Fruit fly (Drosophila melanogaster) whole organism: ENCODE measurements around the gene Tailor.

Experiments used
- CG8478 ChIP-seq: fragments of >200 bp; optimal IDR thresholded peaks from 2 replicates; lab custom pipeline; 2018; ENCODE audit warnings: inconsistent platforms
- Dll ChIP-seq: fragments of >200 bp; optimal IDR thresholded peaks from 2 replicates; lab custom pipeline; 2017
- EcR ChIP-seq, 2 experiments: fragments of >200 bp; optimal IDR thresholded peaks; 2 replicates each; lab custom pipeline; 2017; ENCODE audit warnings: missing biosample characterization in 2 of 2, missing genetic modification characterization in 2 of 2, missing genetic modification reagents in 2 of 2
- pan ChIP-seq: fragments of >200 bp; optimal IDR thresholded peaks from 2 replicates; lab custom pipeline; 2017
- psq ChIP-seq: fragments of >200 bp; optimal IDR thresholded peaks from 2 replicates; lab custom pipeline; 2017
- usp ChIP-seq: fragments of >200 bp; optimal IDR thresholded peaks from 2 replicates; lab custom pipeline; 2017; ENCODE audit warnings: missing biosample characterization, missing genetic modification characterization, mixed read lengths

Tailor gene

DNA sequence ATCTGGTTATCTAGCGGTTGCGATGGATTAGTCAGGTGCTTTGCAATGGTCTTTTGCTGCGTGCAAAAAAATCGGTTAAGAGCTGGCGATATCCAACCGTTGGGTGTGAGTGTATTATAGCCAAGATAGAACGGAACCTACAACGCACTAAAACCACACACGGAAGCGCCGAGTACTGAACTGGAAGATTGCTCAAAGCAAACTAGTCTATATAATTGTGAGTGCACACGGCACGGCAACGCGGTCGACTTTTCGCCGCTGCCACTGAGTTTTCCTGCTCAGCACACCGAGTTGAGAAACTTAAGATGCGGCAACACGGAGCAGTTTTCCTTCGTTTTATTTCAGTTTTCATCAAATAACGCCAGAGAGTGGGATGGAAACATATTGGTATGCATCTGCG, 30.6 kb upstream of the Tailor start:
- TF ChIP-seq pan (no peak), EcR (GFP tag; optimal IDR thresholded peaks at IDR 0.05; lab: Kevin White, UChicago) (no peak)

DNA sequence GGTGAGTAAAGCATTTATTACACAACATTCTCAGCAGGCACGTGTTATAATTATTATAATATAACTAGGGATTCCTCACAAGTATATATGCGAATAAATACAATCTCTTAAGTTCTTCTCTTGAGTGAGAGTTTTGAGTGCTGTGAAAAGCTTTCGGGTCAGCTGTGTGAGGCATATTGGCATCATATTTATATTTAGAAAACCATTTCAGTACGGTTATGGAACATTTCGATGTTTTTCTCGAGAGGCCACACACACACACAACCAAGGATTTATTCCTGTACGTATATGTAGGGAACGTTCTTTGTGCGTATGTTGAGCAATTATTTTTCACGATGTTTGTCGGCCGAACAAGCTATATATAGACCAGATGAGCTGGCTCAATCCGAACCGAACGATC, 27.1 kb upstream of the Tailor start:
- no peak for TF ChIP-seq CG8478 (lab: Kevin White, UChicago)
- TF ChIP-seq Dll (lab: Kevin White, UChicago): no peak
- TF ChIP-seq pan: no peak
- TF ChIP-seq usp: no peak
- TF ChIP-seq EcR (GFP tag; optimal IDR thresholded peaks at IDR 0.05; lab: Kevin White, UChicago): no peak
- no peak for TF ChIP-seq psq

- TF ChIP-seq usp: no peak
- no peak for TF ChIP-seq EcR (GFP tag; optimal IDR thresholded peaks at IDR 0.05; lab: Kevin White, UChicago)
- no peak for TF ChIP-seq psq
- TF ChIP-seq Dll (lab: Kevin White, UChicago): no peak
- TF ChIP-seq CG8478 (lab: Kevin White, UChicago): no peak
- TF ChIP-seq pan: no peak
Measured at dm6 chr3R:7111206-7111858, 25.4 kb upstream of the Tailor start.

DNA sequence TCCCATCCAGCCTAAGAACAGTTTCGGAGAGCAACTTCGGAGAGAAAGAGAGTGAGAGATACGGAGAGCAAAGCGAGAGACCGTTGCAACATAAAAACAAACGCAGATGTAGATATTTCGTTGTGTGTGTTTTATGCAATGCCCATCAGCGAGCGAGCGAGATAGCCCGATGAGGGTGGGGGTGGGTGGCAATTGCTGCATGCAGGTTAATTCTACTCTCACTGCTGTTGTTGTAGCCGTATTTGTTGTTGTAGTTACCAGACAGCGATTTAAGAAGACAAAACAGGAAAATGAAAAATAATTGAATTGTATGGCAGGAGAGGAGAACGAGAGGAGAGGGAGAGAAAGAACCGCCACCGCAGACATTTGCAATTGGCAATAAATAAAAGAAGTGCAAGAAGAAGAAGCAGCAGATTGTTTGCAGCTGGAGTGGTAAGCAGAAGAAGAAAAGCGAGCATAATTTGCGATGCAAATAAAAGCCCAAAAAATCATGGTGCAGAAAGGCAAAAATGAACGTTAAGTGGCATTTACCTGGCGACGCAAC, 23.9 kb upstream of the Tailor start:
- TF ChIP-seq CG8478 (lab: Kevin White, UChicago) (no peak), Dll (lab: Kevin White, UChicago) (no peak), usp (no peak), EcR (GFP tag; optimal IDR thresholded peaks at IDR 0.05; lab: Kevin White, UChicago) (peak in 1 of 2 experiments; percentile 59)

DNA sequence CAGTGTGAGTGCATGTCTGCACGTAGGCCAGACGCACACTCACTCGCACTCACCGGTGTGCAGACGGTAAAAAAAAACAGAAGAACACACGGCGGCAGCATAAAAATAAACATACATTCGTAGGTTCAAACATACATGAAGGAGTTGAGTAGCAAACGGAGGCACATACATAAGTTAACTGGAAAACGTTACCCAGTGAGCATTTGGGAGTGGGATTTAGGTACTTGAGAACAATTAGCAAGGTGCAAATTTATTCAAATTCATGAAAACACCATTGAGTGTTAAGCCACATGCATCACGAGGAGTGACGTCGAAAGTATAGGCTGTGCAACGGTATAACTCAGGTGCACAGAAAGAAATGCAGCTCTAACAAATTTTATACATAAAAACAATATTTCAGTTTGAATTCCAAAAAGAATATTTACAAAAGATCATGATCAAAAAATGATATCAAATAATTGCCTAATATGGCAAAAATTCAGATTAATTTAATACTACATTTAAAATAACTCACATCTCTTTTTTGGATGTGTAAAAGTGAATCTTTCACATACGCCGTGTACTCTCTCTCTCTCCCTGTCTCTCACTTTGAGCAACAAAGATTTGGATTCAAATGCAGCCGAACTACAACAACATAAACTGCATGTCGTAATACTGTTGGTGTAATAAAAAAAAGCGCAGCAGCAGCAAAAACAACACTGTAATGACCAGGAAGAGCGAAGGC, 22.9 kb upstream of the Tailor start:
- TF ChIP-seq Dll (lab: Kevin White, UChicago) (no peak), psq (no peak), pan (no peak), usp (no peak)

DNA sequence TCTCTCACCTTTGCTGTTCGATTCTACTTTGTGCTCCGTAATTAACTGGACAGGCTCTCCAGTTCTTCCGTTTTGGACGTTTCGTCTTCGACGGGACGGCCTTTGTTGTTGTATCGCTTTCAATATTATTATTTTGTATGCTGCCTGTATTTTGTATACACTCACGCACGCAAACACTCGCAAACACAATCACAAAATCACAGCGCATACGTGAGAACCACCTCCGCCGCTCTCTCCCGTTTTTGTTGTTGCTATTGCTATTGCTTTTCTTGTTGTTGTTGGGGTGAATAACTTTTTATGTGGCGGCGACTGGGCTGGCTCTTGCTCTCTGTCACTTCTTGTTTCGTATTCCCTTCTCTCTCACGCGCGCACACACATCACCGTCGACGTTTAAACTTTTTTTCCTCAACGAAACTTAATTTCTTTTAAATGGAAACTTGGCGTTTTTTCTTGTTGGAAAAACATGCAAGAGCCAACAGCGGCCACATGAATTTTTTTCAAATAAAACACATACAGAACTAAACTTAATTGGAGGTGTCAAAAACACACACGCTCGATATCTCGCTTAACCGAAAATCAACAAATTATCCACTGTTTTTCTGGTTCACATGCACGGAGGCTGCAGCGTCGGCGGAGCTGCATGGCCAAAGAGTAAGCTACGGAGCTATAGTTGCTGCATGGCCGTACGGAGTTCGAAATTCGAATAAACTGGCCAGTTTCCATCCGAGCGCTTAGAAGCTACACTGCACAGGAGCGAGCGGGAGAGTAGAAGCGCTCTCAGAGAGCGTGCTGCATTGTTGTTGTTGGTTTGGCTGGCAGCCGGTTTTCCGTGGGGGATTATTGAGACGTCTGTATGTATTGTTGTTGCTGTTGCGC, 22.1 kb upstream of the Tailor start:
- TF ChIP-seq pan: no peak
- no peak for TF ChIP-seq psq
- TF ChIP-seq Dll (lab: Kevin White, UChicago): peak; percentile 94
- TF ChIP-seq usp: no peak
- TF ChIP-seq CG8478 (lab: Kevin White, UChicago): no peak
- peak in 1 of 2 experiments; percentile 95 for TF ChIP-seq EcR (GFP tag; optimal IDR thresholded peaks at IDR 0.05; lab: Kevin White, UChicago)

DNA sequence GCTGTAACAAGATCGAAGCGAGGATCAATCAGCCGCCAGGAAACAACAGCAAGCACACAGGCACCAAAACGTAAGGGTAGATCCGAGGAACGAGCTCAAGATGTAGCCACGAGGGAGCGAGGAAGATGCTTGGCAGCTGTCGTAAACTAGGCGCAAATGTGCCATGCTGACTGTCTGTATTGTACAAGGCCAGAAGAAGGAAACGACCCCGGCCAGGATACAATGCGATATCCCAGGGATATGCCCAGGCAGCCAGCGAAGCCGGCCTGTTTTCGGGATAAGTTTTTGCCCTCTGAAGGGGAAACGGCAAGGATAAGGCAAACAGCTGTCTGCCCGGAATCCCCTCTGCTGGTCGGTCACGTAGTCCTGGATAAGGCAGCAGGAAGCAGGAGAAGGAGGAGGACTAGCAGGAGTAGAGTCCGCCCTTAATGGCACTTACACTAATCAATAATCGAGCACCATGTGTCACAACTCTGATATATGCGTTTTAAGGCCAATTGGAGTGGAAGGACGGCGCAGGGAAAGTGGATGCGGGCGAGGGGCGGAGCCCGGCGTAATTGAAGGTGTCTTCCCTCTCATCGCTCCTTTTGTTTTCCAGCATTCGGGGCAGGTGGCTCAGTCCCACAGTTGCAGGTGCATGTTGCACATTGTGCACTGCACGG, 19.8 kb upstream of the Tailor start:
- TF ChIP-seq Dll (lab: Kevin White, UChicago) (no peak), pan (peak; percentile 5)

DNA sequence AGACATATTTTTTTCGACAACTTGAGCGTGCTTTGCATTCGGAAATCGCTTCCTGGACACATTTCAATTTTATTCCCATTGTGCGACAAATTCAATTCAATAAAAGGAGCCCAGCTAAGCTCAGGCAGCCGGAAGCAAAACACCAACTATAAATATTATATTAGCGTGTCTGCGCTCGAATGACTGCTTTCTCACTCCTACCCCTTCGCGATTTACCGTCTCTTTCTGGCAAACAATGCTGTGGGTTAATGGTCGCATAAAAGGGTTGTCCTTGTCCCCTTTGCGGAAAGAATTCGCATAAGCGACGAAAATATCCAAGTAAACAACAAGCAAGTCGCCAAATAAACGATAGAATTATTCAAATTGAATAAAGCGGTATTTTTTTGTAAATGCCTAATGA, 18.4 kb upstream of the Tailor start:
- TF ChIP-seq usp (no peak), pan (no peak), psq (no peak), EcR (GFP tag; optimal IDR thresholded peaks at IDR 0.05; lab: Kevin White, UChicago) (no peak), Dll (lab: Kevin White, UChicago) (no peak), CG8478 (lab: Kevin White, UChicago) (no peak)

DNA sequence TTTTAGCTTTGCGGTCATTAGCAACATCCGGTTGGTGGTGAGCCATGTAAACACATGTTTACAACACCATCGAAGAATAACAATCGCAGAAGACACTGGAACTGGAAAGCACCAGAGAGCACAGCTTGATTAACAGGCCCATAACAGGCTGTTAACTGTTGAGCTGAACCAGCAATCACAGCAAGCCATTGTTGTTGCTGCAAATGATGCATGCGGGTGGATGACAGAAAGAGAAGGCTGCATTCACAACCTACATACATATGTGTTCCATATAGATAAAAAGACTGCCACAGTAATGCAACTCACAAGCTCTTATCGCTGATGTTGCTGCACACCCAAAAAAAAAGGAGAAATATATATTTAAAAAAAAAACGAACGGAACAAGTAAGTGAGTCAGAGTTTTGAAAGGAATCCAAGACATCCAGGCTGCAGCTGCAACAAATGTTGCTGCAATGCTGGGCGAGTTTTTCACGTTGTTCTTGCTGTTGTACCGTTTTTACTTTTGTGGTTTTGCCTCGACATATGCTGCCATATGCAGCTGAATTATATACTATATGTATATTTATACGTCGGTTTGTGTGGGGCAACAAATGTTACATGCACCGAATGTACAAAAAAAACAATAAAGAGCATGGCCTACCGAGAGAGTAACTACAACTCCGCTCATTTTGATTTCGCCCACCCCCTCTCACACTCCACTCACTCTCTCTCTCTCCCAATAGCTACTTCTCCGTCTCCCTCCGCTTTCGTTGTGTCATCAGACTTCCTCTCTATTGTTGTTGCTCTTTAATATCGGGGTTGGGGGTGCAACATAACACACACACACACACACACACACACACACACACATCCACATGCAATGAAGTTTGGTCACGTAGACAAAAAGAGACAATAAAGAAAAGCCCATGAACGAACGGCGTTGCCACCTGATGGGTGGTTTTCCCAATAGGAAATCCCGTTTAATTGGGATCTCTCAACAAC, 17.3 kb upstream of the Tailor start:
- TF ChIP-seq Dll (lab: Kevin White, UChicago) (no peak), usp (no peak), CG8478 (lab: Kevin White, UChicago) (no peak), pan (no peak), EcR (GFP tag; optimal IDR thresholded peaks at IDR 0.05; lab: Kevin White, UChicago) (no peak), psq (no peak)

dm6 chr3R:7094368-7094767, 8.5 kb upstream of the Tailor start:
- TF ChIP-seq CG8478 (lab: Kevin White, UChicago) (no peak), pan (no peak), EcR (GFP tag; optimal IDR thresholded peaks at IDR 0.05; lab: Kevin White, UChicago) (no peak), psq (no peak), Dll (lab: Kevin White, UChicago) (no peak), usp (no peak)

DNA sequence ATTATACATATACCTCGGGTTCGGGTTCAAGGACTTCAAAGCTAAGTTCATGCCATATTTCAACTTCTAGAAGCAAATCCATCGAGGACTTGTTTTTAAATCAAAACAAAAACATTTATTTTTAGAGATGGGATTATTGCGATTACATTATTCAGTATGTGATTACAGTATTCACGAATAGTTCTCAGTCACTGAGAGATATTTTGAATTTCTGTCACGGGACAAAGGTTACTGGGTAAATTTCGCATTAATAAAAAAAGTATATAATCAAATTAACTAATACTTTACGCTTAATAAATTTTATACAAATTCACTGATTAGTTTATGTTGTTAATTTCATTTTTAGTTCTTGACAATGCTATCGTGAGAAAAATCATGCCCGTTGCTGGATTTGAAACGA, 7.7 kb upstream of the Tailor start:
- no peak for TF ChIP-seq Dll (lab: Kevin White, UChicago)
- TF ChIP-seq psq: no peak
- TF ChIP-seq pan: no peak
- TF ChIP-seq EcR (GFP tag; optimal IDR thresholded peaks at IDR 0.05; lab: Kevin White, UChicago): no peak
- TF ChIP-seq CG8478 (lab: Kevin White, UChicago): no peak
- no peak for TF ChIP-seq usp
